Fruit fly (Drosophila melanogaster): ENCODE results near the gene Trmt112.

The Trmt112 gene

DNA sequence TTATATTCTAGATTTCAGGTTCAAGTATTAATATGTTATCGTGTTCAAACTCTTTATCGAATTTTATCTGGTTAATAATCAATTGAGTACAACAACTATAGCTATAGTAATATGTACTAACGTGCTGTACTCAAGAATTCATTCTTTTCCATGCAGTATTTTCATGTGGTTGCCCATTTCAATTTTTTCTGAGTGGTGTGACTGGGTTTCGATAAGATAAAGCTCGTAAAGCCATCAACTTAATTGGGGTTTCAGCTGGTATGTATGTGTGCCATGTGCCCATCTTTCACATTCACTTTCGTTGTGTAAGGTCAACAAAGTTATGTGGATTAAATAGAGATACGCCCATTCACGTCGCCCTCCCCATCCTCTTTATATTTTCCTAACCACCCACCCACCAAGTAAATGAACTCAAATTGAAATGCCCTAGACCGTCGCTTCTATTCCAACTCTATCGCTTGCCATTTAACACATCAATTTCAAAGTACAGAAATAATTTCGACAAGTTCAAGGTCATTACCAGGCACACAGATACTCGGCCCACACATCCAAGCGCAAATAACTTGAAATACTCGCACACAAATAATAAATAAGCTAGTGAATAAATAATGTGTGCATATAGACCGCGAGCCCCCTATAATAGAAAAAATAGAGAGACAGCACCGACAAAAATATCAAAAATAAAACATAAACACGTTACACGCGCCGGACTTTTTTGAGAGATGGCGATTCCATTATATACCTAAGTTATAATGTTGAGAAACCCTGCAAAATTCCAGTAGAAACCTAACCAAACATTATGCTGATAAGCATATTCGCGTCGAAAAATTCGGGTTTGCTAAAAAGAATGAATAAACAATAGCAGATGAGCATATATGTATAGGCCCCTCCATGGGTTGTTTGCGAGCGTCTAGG lies 11.8 kb downstream of the Trmt112 start (continued):
- TF ChIP-seq PHDP (tag; optimal IDR thresholded peaks at IDR 0.05), result peak; percentile 0
- TF ChIP-seq Opbp (GFP tag; IDR thresholded peaks at IDR 0.05; ENCODE audit: partially characterized antibody), result no peak
- TF ChIP-seq Meics (GFP tag; optimal IDR thresholded peaks at IDR 0.05), result peak; percentile 26
- TF ChIP-seq gsb (GFP tag; IDR thresholded peaks at IDR 0.05), result no peak
- TF ChIP-seq h (optimal IDR thresholded peaks at IDR 0.05), result no peak
- TF ChIP-seq CoRest (tag; optimal IDR thresholded peaks at IDR 0.05), result peak; percentile 5
- TF ChIP-seq CG31365 (tag; optimal IDR thresholded peaks at IDR 0.05), result no peak
- no peak for TF ChIP-seq pfk (GFP tag; optimal IDR thresholded peaks at IDR 0.05)
- peak; percentile 38 for TF ChIP-seq pho (GFP tag; optimal IDR thresholded peaks at IDR 0.05)
- TF ChIP-seq CG6813 (GFP tag; optimal IDR thresholded peaks at IDR 0.05), result no peak
- peak; percentile 11 for TF ChIP-seq caup (GFP tag; optimal IDR thresholded peaks at IDR 0.05; ENCODE audit: severe bottlenecking)
- TF ChIP-seq CG30403 (GFP tag; optimal IDR thresholded peaks at IDR 0.05), result peak; percentile 3
- peak; percentile 26 for TF ChIP-seq CG4328 (GFP tag; optimal IDR thresholded peaks at IDR 0.05)
- TF ChIP-seq sc (optimal IDR thresholded peaks at IDR 0.05), result no peak
- no peak for TF ChIP-seq sc (GFP tag; optimal IDR thresholded peaks at IDR 0.05)
- no peak for TF ChIP-seq toy (GFP tag; IDR thresholded peaks at IDR 0.05)
- no peak for TF ChIP-seq bcd (GFP tag; optimal IDR thresholded peaks at IDR 0.05)
- TF ChIP-seq zfh1 (GFP tag; IDR thresholded peaks at IDR 0.05), result no peak
- TF ChIP-seq Fer1 (GFP tag; optimal IDR thresholded peaks at IDR 0.05), result peak; percentile 51
- peak; percentile 11 for TF ChIP-seq B-H2 (GFP tag; optimal IDR thresholded peaks at IDR 0.05)
- TF ChIP-seq CG1233 (GFP tag; optimal IDR thresholded peaks at IDR 0.05), result peak; percentile 5
- peak; percentile 2 for TF ChIP-seq CG3407 (GFP tag; optimal IDR thresholded peaks at IDR 0.05)
- TF ChIP-seq sug (tag; optimal IDR thresholded peaks at IDR 0.05), result peak; percentile 94
- TF ChIP-seq chn (GFP tag; optimal IDR thresholded peaks at IDR 0.05), result no peak
- no peak for TF ChIP-seq CG10565 (GFP tag; optimal IDR thresholded peaks at IDR 0.05)
- peak; percentile 8 for TF ChIP-seq CG15514 (GFP tag; optimal IDR thresholded peaks at IDR 0.05)
- TF ChIP-seq CG17361 (GFP tag; IDR thresholded peaks at IDR 0.05), result 0 out of 3 replicates have a peak, but pooled peaks have one; percentile 37
- TF ChIP-seq Hmr (GFP tag; optimal IDR thresholded peaks at IDR 0.05), result peak; percentile 61
- TF ChIP-seq Six4 (GFP tag; optimal IDR thresholded peaks at IDR 0.05), result no peak
- peak; percentile 84 for TF ChIP-seq CG10543 (GFP tag; optimal IDR thresholded peaks at IDR 0.05)
- no peak for TF ChIP-seq jing (GFP tag; optimal IDR thresholded peaks at IDR 0.05)
- TF ChIP-seq Lhr (GFP tag; optimal IDR thresholded peaks at IDR 0.05), result no peak
- TF ChIP-seq Dbx (GFP tag; IDR thresholded peaks at IDR 0.05), result peak; percentile 6; the same call in 1 of the 3 replicates
- TF ChIP-seq CG13424 (tag; optimal IDR thresholded peaks at IDR 0.05), result peak; percentile 1
- TF ChIP-seq Myb (GFP tag; optimal IDR thresholded peaks at IDR 0.05), result no peak
- no peak for TF ChIP-seq CG17359 (tag; optimal IDR thresholded peaks at IDR 0.05)
- TF ChIP-seq CG32532 (GFP tag; IDR thresholded peaks at IDR 0.05), result peak; percentile 35; the same call in 1 of the 2 replicates
- no peak for TF ChIP-seq sisA (GFP tag; IDR thresholded peaks at IDR 0.05)
- peak; percentile 77 for TF ChIP-seq CG34376 (GFP tag; optimal IDR thresholded peaks at IDR 0.05)
- TF ChIP-seq stwl (tag; optimal IDR thresholded peaks at IDR 0.05), result no peak
- TF ChIP-seq CG11696 (GFP tag; IDR thresholded peaks at IDR 0.05), result no peak
- TF ChIP-seq CG33557 (GFP tag; optimal IDR thresholded peaks at IDR 0.05), result peak; percentile 14
- no peak for TF ChIP-seq Ets97D (GFP tag; optimal IDR thresholded peaks at IDR 0.05)
- TF ChIP-seq CG9215 (GFP tag; IDR thresholded peaks at IDR 0.05), result no peak
- TF ChIP-seq chinmo (GFP tag; IDR thresholded peaks at IDR 0.05; ENCODE audit: partially characterized antibody), result peak; percentile 79; the same call in 2 of the 4 replicates
- TF ChIP-seq ftz-f1 (GFP tag; optimal IDR thresholded peaks at IDR 0.05), result peak; percentile 72
- no peak for TF ChIP-seq CG8290 (GFP tag; optimal IDR thresholded peaks at IDR 0.05)
- peak in 1 of 2 experiments; percentile 33 for TF ChIP-seq CG8290 (tag; optimal IDR thresholded peaks at IDR 0.05)
- TF ChIP-seq CG11560 (tag; IDR thresholded peaks at IDR 0.05), result no peak
